Fruit fly (Drosophila melanogaster) whole organism, embryonic: Measurements from ENCODE around the gene CG34309.

ENCODE experiments used
- Atf-2 ChIP-seq: fragments of 200-800 bp; sonication (Bioruptor generic); optimal IDR thresholded peaks from 2 replicates; lab custom pipeline; 2016; ENCODE audit warnings: missing biosample characterization, missing genetic modification characterization
- CG11456 ChIP-seq: fragments of 200-800 bp; sonication (Bioruptor generic); IDR thresholded peaks from 3 replicates; pipeline ENCODE4 v1.3.6; 2022; ENCODE audit warnings: missing biosample characterization, missing genetic modification characterization
- CG11560 ChIP-seq: fragments of 200-800 bp; sonication (Bioruptor generic); IDR thresholded peaks from 3 replicates; pipeline ENCODE4 v1.3.6; 2022; ENCODE audit warnings: missing biosample characterization, missing genetic modification characterization
- CG12391 ChIP-seq: fragments of 200-800 bp; sonication (Bioruptor generic); optimal IDR thresholded peaks from 3 replicates; lab custom pipeline; 2018; ENCODE audit warnings: missing biosample characterization, mild to moderate bottlenecking, missing genetic modification characterization, moderate library complexity
- CG13123 ChIP-seq: fragments of 200-800 bp; sonication (Bioruptor generic); optimal IDR thresholded peaks from 2 replicates; lab custom pipeline; 2016; ENCODE audit warnings: missing biosample characterization, missing genetic modification characterization
- CG1529 ChIP-seq: fragments of 200-800 bp; sonication (Bioruptor generic); optimal IDR thresholded peaks from 3 replicates; lab custom pipeline; 2018; ENCODE audit warnings: missing biosample characterization, missing genetic modification characterization
- CG16863 ChIP-seq: fragments of 200-800 bp; sonication (Bioruptor generic); optimal IDR thresholded peaks from 3 replicates; lab custom pipeline; 2016; ENCODE audit warnings: missing biosample characterization, missing genetic modification characterization
- CG2202 ChIP-seq: fragments of 200-800 bp; sonication (Bioruptor generic); optimal IDR thresholded peaks from 2 replicates; lab custom pipeline; 2018; ENCODE audit warnings: missing biosample characterization, mild to moderate bottlenecking, missing genetic modification characterization
- CG31365 ChIP-seq: fragments of 200-800 bp; sonication (Bioruptor generic); optimal IDR thresholded peaks from 2 replicates; lab custom pipeline; 2018; ENCODE audit warnings: missing biosample characterization, mild to moderate bottlenecking, missing genetic modification characterization
- CG31388 ChIP-seq: fragments of 200-800 bp; sonication (Bioruptor generic); optimal IDR thresholded peaks from 2 replicates; lab custom pipeline; 2016; ENCODE audit warnings: missing biosample characterization, missing genetic modification characterization
- CG31441 ChIP-seq: fragments of 200-800 bp; sonication (Bioruptor generic); IDR thresholded peaks from 2 replicates; pipeline ENCODE4 v1.3.6; 2022; ENCODE audit warnings: missing biosample characterization, missing genetic modification characterization
- CG32767 ChIP-seq: fragments of 200-800 bp; sonication (Bioruptor generic); IDR thresholded peaks from 2 replicates; pipeline ENCODE4 v1.3.6; 2022; ENCODE audit warnings: missing biosample characterization, missing genetic modification characterization
- CG3281 ChIP-seq: fragments of 200-800 bp; sonication (Bioruptor generic); optimal IDR thresholded peaks from 3 replicates; lab custom pipeline; 2017; ENCODE audit warnings: missing biosample characterization, mild to moderate bottlenecking, missing genetic modification characterization
- CG4730 ChIP-seq: fragments of 200-800 bp; sonication (Bioruptor generic); IDR thresholded peaks from 2 replicates; pipeline ENCODE4 v1.3.6; 2022; ENCODE audit warnings: missing biosample characterization, missing genetic modification characterization
- CG4854 ChIP-seq: fragments of 200-800 bp; sonication (Bioruptor generic); optimal IDR thresholded peaks from 2 replicates; lab custom pipeline; 2016; ENCODE audit warnings: missing biosample characterization, missing genetic modification characterization, inconsistent platforms
- CG5245 ChIP-seq: fragments of 200-800 bp; sonication (Bioruptor generic); optimal IDR thresholded peaks from 3 replicates; lab custom pipeline; 2016; ENCODE audit warnings: missing biosample characterization, missing genetic modification characterization
- CG7357 ChIP-seq: fragments of 200-800 bp; sonication (Bioruptor generic); IDR thresholded peaks from 3 replicates; pipeline ENCODE4 v1.3.6; 2022; ENCODE audit warnings: missing biosample characterization, missing genetic modification characterization
- CG7839 ChIP-seq: fragments of 200-800 bp; sonication (Bioruptor generic); optimal IDR thresholded peaks from 3 replicates; lab custom pipeline; 2018; ENCODE audit warnings: missing biosample characterization, mild to moderate bottlenecking, missing genetic modification characterization, moderate library complexity
- CG7987 ChIP-seq: fragments of 200-800 bp; sonication (Bioruptor generic); optimal IDR thresholded peaks from 2 replicates; lab custom pipeline; 2018; ENCODE audit warnings: missing biosample characterization, mild to moderate bottlenecking, missing genetic modification characterization, moderate library complexity
- CHES-1-like ChIP-seq: fragments of 200-800 bp; sonication (Bioruptor generic); optimal IDR thresholded peaks from 2 replicates; lab custom pipeline; 2016; ENCODE audit warnings: missing biosample characterization, missing genetic modification characterization
- Chrac-16 ChIP-seq: fragments of 200-800 bp; sonication (Bioruptor generic); optimal IDR thresholded peaks from 3 replicates; lab custom pipeline; 2016; ENCODE audit warnings: missing biosample characterization, missing genetic modification characterization
- Ets65A ChIP-seq: fragments of 200-800 bp; sonication (Bioruptor generic); peaks from one replicate; lab custom pipeline; 2016; ENCODE audit warnings: missing biosample characterization, missing genetic modification characterization
- Fer2 ChIP-seq: fragments of 200-800 bp; sonication (Bioruptor generic); optimal IDR thresholded peaks from 2 replicates; lab custom pipeline; 2018; ENCODE audit warnings: missing biosample characterization, mild to moderate bottlenecking, missing genetic modification characterization, moderate library complexity
- H15 ChIP-seq: fragments of 200-800 bp; sonication (Bioruptor generic); IDR thresholded peaks from 3 replicates; pipeline ENCODE4 v1.3.6; 2022; ENCODE audit warnings: missing biosample characterization, missing genetic modification characterization
- HLH54F ChIP-seq: fragments of 200-800 bp; sonication (Bioruptor generic); optimal IDR thresholded peaks from 3 replicates; lab custom pipeline; 2016; ENCODE audit warnings: missing biosample characterization, missing genetic modification characterization
- NFAT ChIP-seq: fragments of 200-800 bp; sonication (Bioruptor generic); IDR thresholded peaks from 2 replicates; pipeline ENCODE4 v1.3.6; 2022; ENCODE audit warnings: missing biosample characterization, missing genetic modification characterization
- Nf-YC ChIP-seq: fragments of 200-800 bp; optimal IDR thresholded peaks from 3 replicates; lab custom pipeline; 2019; ENCODE audit warnings: missing biosample characterization, mild to moderate bottlenecking, missing genetic modification characterization, moderate library complexity
- Opbp ChIP-seq: fragments of 200-800 bp; sonication (Bioruptor generic); IDR thresholded peaks from 3 replicates; pipeline ENCODE4 v1.3.6; 2022; ENCODE audit warnings: missing biosample characterization, missing genetic modification characterization; ENCODE audit not compliant: partially characterized antibody
- Sox102F ChIP-seq: fragments of 200-800 bp; sonication (Bioruptor generic); optimal IDR thresholded peaks from 2 replicates; lab custom pipeline; 2018; ENCODE audit warnings: missing biosample characterization, mild to moderate bottlenecking, missing genetic modification characterization, moderate library complexity
- Tbp ChIP-seq: fragments of >200 bp; optimal IDR thresholded peaks from 2 replicates; lab custom pipeline; 2018; ENCODE audit warnings: missing biosample characterization, missing genetic modification characterization
- Trl ChIP-seq, 3 experiments: fragments of >200 bp in 2 of 3; fragments of 200-800 bp in 1 of 3; sonication (Bioruptor generic) in 1 of 3; optimal IDR thresholded peaks; 2 replicates in 1 of 3; 3 replicates in 2 of 3; lab custom pipeline; 2016 to 2017; ENCODE audit warnings: missing biosample characterization in 1 of 3, missing genetic modification characterization in 1 of 3
- Usf ChIP-seq: fragments of 200-800 bp; sonication (Bioruptor generic); optimal IDR thresholded peaks from 2 replicates; lab custom pipeline; 2017; ENCODE audit warnings: missing genotype, missing biosample characterization, missing genetic modification characterization
- Xbp1 ChIP-seq: fragments of 200-800 bp; sonication (Bioruptor generic); optimal IDR thresholded peaks from 3 replicates; lab custom pipeline; 2016; ENCODE audit warnings: missing biosample characterization, mild to moderate bottlenecking, missing genetic modification characterization
- bbx ChIP-seq: fragments of 200-800 bp; sonication (Bioruptor generic); IDR thresholded peaks from 2 replicates; pipeline ENCODE4 v1.3.6; 2022; ENCODE audit warnings: missing biosample characterization, missing genetic modification characterization; ENCODE audit not compliant: partially characterized antibody
- bcd ChIP-seq: fragments of 200-800 bp; sonication (Bioruptor generic); optimal IDR thresholded peaks from 2 replicates; lab custom pipeline; 2017; ENCODE audit warnings: missing biosample characterization, mild to moderate bottlenecking, missing genetic modification characterization
- br ChIP-seq: fragments of >200 bp; optimal IDR thresholded peaks from 2 replicates; lab custom pipeline; 2017
- chif ChIP-seq, 2 experiments: fragments of 200-800 bp; sonication (Bioruptor generic); optimal IDR thresholded peaks; 3 replicates each; lab custom pipeline; 2016; ENCODE audit warnings: missing biosample characterization in 2 of 2, missing genetic modification characterization in 2 of 2
- fu2 ChIP-seq: fragments of 200-800 bp; sonication (Bioruptor generic); optimal IDR thresholded peaks from 2 replicates; lab custom pipeline; 2016; ENCODE audit warnings: missing biosample characterization, missing genetic modification characterization
- gfzf ChIP-seq: fragments of 200-800 bp; sonication (Bioruptor generic); optimal IDR thresholded peaks from 2 replicates; lab custom pipeline; 2016; ENCODE audit warnings: missing biosample characterization, mild to moderate bottlenecking, missing genetic modification characterization, moderate library complexity
- ham ChIP-seq: fragments of 200-800 bp; sonication (Bioruptor generic); IDR thresholded peaks from 2 replicates; pipeline ENCODE4 v1.3.6; 2022; ENCODE audit warnings: missing biosample characterization, missing genetic modification characterization
- inv ChIP-seq: fragments of 200-800 bp; sonication (Bioruptor generic); IDR thresholded peaks from 2 replicates; pipeline ENCODE4 v1.3.6; 2022; ENCODE audit warnings: missing biosample characterization, missing genetic modification characterization; ENCODE audit not compliant: partially characterized antibody
- lab ChIP-seq: fragments of 200-800 bp; sonication (Bioruptor generic); optimal IDR thresholded peaks from 3 replicates; lab custom pipeline; 2017; ENCODE audit warnings: missing biosample characterization, missing genetic modification characterization, mild to moderate bottlenecking, moderate library complexity, missing genetic modification reagents
- nerfin-2 ChIP-seq: fragments of 200-800 bp; sonication (Bioruptor generic); IDR thresholded peaks from 2 replicates; pipeline ENCODE4 v1.3.6; 2022; ENCODE audit warnings: missing biosample characterization, missing genetic modification characterization; ENCODE audit not compliant: partially characterized antibody
- p53 ChIP-seq: fragments of 200-800 bp; sonication (Bioruptor generic); optimal IDR thresholded peaks from 2 replicates; lab custom pipeline; 2016; ENCODE audit warnings: missing biosample characterization, missing genetic modification characterization
- pho ChIP-seq: fragments of 200-800 bp; sonication (Bioruptor generic); optimal IDR thresholded peaks from 2 replicates; lab custom pipeline; 2016; ENCODE audit warnings: missing biosample characterization, missing genetic modification characterization
- scrt ChIP-seq: fragments of 200-800 bp; sonication (Bioruptor generic); optimal IDR thresholded peaks from 2 replicates; lab custom pipeline; 2018; ENCODE audit warnings: missing biosample characterization, mild to moderate bottlenecking, missing genetic modification characterization, moderate library complexity
- sim ChIP-seq: fragments of 200-800 bp; sonication (Bioruptor generic); IDR thresholded peaks from 2 replicates; pipeline ENCODE4 v1.3.6; 2022; ENCODE audit warnings: missing biosample characterization, missing genetic modification characterization
- stc ChIP-seq: fragments of 200-800 bp; sonication (Bioruptor generic); IDR thresholded peaks from 2 replicates; pipeline ENCODE4 v1.3.6; 2022; ENCODE audit warnings: missing biosample characterization, missing genetic modification characterization
- sug ChIP-seq: fragments of 200-800 bp; optimal IDR thresholded peaks from 2 replicates; lab custom pipeline; 2019; ENCODE audit warnings: missing biosample characterization, mild to moderate bottlenecking, missing genetic modification characterization, moderate library complexity
- unc-4 ChIP-seq: fragments of 200-800 bp; sonication (Bioruptor generic); IDR thresholded peaks from 2 replicates; pipeline ENCODE4 v1.3.6; 2022; ENCODE audit warnings: missing biosample characterization, missing genetic modification characterization; ENCODE audit not compliant: partially characterized antibody
- vfl ChIP-seq: fragments of 200-800 bp; sonication (Bioruptor generic); optimal IDR thresholded peaks from 2 replicates; lab custom pipeline; 2016; ENCODE audit warnings: missing biosample characterization, missing genetic modification characterization
- wek ChIP-seq: fragments of 200-800 bp; sonication (Bioruptor generic); optimal IDR thresholded peaks from 3 replicates; lab custom pipeline; 2018; ENCODE audit warnings: missing biosample characterization, mild to moderate bottlenecking, missing genetic modification characterization, moderate library complexity

CG34309 gene

DNA sequence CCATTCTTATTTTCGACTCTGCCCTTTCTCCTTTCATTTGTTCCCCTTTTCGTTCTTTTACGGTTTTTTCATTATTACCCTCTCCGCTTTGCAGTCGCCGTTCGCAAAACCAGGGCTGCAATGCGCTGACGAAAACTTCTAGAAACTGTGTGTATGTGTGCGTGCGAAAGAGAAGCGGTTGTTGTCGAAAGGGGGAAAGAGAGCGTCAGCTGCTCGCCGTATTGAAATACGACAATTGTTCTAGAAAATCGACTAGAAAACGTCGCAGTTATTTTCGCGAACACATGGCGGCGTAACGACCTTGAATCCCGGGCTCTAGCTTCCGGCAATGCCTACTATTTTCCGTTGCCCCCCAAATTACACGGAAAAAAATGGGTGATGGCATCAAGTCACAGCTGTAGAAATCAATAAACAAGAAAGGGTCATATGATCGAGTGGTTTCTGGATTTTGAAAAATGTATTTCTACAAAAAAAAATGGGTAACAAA, 10.3 kb downstream of the CG34309 start (continued):
- TF ChIP-seq CG32767 (peak; percentile 45; the same call in 1 of the 2 replicates), CG12391 (no peak), CG31441 (no peak), stc (GFP tag; lab: Robert Waterston, UW) (no peak), bcd (GFP tag; lab: Kevin White, UChicago) (no peak), NFAT (GFP tag; lab: Robert Waterston, UW) (peak; percentile 34; the same call in 1 of the 2 replicates), scrt (GFP tag; lab: Kevin White, UChicago) (no peak), CG16863 (GFP tag; lab: Kevin White, UChicago) (no peak), Tbp (GFP tag; lab: Kevin White, UChicago) (no peak), CG31365 (tag; lab: Kevin White, UChicago) (no peak), CG5245 (GFP tag; lab: Kevin White, UChicago) (no peak), chif (GFP tag; optimal IDR thresholded peaks at IDR 0.05; lab: Kevin White, UChicago) (no peak), p53 (no peak), CG13123 (GFP tag; lab: Kevin White, UChicago) (no peak), Sox102F (GFP tag; lab: Kevin White, UChicago) (no peak), H15 (GFP tag; lab: Robert Waterston, UW) (no peak), CG7839 (tag; lab: Kevin White, UChicago) (no peak), CG7357 (GFP tag; lab: Robert Waterston, UW) (no peak), br (lab: Kevin White, UChicago) (no peak), fu2 (GFP tag; lab: Kevin White, UChicago) (peak; percentile 5), Chrac-16 (GFP tag; lab: Kevin White, UChicago) (no peak), wek (GFP tag; lab: Kevin White, UChicago) (no peak), Opbp (no peak), CG2202 (tag; lab: Kevin White, UChicago) (no peak), Xbp1 (no peak), nerfin-2 (GFP tag; lab: Robert Waterston, UW) (no peak), Usf (GFP tag; lab: Kevin White, UChicago) (no peak), CG7987 (GFP tag; lab: Kevin White, UChicago) (peak; percentile 1), unc-4 (GFP tag; lab: Robert Waterston, UW) (no peak), CG3281 (GFP tag; lab: Kevin White, UChicago) (peak; percentile 32), bbx (GFP tag; lab: Robert Waterston, UW) (peak; percentile 52; the same call in 1 of the 2 replicates), CG4854 (GFP tag; lab: Kevin White, UChicago) (no peak), Trl (optimal IDR thresholded peaks at IDR 0.05; lab: Kevin White, UChicago) (peak; percentile 43 to 62), Trl (GFP tag; optimal IDR thresholded peaks at IDR 0.05; lab: Kevin White, UChicago) (no peak), vfl (GFP tag; lab: Kevin White, UChicago) (no peak), Ets65A (GFP tag; lab: Kevin White, UChicago) (no peak), inv (GFP tag; lab: Robert Waterston, UW) (no peak), Nf-YC (tag; lab: Kevin White, UChicago) (no peak), CG1529 (no peak), Fer2 (tag; lab: Kevin White, UChicago) (no peak), sim (GFP tag; lab: Robert Waterston, UW) (no peak), CG4730 (no peak), CG11560 (tag; lab: Robert Waterston, UW) (no peak), pho (no peak), CHES-1-like (no peak), HLH54F (no peak), lab (GFP tag; lab: Kevin White, UChicago) (no peak), sug (tag; lab: Kevin White, UChicago) (no peak), gfzf (GFP tag; lab: Kevin White, UChicago) (no peak), Atf-2 (no peak), ham (no peak), CG31388 (GFP tag; lab: Kevin White, UChicago) (no peak), CG11456 (GFP tag; lab: Robert Waterston, UW) (no peak)
